Worm (Caenorhabditis elegans) whole organism, L4/young adult: ENCODE data around the gene T20G5.9.
A peak's percentile ranks its signal among the peaks of the same experiment; 100 is the strongest.

Experiments used
- W03F9.2 ChIP-seq: fragments of 150-350 bp; optimal IDR thresholded peaks from 2 replicates; lab custom pipeline; 2014; ENCODE audit warnings: missing biosample characterization, missing genetic modification characterization
- dao-5 ChIP-seq: sonication (generic microtip); optimal IDR thresholded peaks from 2 replicates; lab custom pipeline; 2016; ENCODE audit warnings: missing genotype, missing genetic modification characterization, moderate library complexity, missing compliant biosample characterization
- him-1 ChIP-seq: sonication (generic microtip); optimal IDR thresholded peaks from 2 replicates; lab custom pipeline; 2016; ENCODE audit warnings: missing genotype, missing genetic modification reagents, missing genetic modification characterization, missing compliant biosample characterization

The T20G5.9 gene

DNA sequence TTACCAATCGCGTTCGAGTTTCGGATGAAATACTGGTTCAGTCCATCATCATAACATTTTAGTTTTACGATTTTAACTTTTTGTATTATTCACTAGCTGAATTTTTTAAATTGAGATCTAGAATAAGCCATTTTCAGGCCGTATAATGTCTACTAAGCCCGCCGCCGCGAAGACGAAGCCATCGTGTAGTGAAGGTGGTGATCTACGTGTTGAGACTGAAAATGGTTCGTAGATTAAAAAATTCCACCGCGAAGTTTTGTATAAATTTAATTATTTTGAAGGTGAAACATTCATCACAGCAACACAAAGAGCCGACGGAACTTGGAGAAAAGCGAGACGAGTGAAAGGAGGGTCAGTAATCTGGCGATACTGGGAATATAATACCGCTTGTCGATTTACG is at the start of gene T20G5.9:
T20G5.9 (plus strand) TSS at position 138 of the 400 bp plus-strand sequence.
- TF ChIP-seq W03F9.2 (tag; lab: Kevin White, UChicago) (no peak), dao-5 (no peak), him-1 (tag; lab: Kevin White, UChicago) (no peak)

DNA sequence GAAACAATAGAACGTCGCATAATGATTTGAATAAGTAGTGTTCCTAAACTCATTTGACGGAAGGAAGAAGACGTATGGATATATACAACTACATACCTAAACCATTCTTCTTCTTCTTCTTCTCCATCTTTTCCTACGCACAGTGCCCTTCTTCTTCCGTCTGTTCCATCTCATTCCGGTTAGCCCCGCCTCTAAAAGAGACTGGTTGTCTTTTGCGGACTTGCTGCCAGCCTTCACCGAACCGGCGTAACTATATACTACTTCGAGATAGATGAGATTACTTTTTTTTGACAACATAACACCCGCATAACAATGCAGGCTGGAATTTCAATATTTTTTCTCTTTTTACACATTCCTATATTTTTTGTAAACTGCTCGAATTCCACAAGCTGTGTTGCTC is 49.3 kb upstream of the T20G5.9 start, which contains the start of the genes K08E5.5 and mua-3:
K08E5.5 (minus strand) TSS at position 101 of the 400 bp plus-strand sequence.
mua-3 (plus strand) TSS at position 313 of the 400 bp plus-strand sequence.
- TF ChIP-seq dao-5 (no peak), him-1 (tag; lab: Kevin White, UChicago) (no peak), W03F9.2 (tag; lab: Kevin White, UChicago) (no peak)

DNA sequence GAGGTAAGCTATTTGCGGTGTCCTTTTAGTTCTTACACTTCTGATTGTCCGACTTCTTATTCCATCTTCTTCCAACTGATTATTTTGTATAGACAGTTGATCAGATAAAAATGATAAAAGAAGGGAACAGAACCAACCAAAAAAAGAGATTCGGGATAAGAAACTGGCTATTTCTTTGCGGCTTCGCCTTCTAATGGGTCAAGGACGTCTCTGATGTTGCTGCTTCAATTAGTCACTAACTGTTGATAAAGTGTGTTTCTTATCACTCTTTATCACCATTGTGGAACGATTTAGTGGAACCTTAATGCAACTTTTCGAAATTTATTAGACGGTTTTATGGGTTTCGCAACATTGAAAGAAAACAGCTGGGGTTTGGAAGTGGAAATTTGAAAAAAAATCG is 39.4 kb upstream of the T20G5.9 start:
- TF ChIP-seq dao-5 (no peak), him-1 (tag; lab: Kevin White, UChicago) (no peak), W03F9.2 (tag; lab: Kevin White, UChicago) (no peak)

DNA sequence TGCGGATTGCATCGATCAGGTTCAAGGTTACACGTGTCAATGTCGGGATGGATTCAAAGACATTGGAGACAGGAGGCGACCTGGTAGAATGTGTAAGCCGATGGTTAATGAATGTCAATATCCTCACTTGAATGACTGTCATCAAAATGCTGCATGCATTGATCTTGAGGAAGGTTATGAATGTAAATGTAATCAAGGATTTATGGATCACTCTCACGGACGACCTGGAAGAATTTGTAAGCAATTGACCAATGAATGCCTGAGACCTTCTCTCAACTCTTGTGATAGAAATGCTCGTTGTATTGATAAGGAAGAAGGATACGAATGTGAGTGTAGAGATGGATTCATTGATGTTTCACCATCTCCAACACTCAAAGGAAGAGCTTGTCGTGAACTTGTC is 31.6 kb upstream of the T20G5.9 start:
- no peak for TF ChIP-seq him-1 (tag; lab: Kevin White, UChicago)
- no peak for TF ChIP-seq W03F9.2 (tag; lab: Kevin White, UChicago)
- no peak for TF ChIP-seq dao-5

DNA sequence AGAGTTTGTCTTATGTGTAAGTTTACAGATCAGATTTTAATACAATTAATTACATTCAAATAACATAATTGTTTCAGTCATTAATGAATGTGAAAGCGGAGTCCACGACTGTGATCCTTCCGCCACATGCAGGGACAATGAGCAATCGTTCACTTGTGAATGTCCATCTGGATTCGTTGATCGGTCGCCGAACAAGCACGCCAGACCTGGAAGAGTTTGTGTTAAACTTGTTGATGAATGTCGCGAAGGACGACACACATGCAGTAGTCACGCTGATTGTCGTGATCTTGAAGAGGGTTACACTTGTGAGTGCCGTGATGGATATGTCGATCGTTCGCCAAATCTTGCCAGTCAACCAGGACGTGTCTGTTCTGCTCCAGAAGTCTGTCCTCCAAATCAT is 31.1 kb upstream of the T20G5.9 start:
- TF ChIP-seq W03F9.2 (tag; lab: Kevin White, UChicago) (no peak), him-1 (tag; lab: Kevin White, UChicago) (no peak), dao-5 (no peak)

DNA sequence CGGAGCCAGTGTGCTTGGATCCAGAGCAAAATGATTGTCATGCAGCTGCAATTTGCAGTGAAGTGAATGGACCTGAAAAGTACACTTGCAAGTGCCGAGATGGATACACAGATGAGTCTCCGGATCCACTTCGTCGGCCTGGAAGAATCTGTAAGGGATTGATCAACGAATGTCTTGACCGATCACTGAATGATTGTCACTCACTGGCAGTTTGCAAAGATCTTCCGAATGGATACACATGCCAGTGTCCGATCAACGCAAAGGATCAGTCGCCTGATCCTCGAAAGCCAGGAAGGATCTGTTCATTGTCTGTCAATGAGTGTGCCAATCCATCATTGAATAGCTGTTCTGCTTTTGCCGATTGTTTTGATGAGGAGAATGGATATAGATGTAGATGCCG is 30.2 kb upstream of the T20G5.9 start:
- TF ChIP-seq dao-5 (no peak), him-1 (tag; lab: Kevin White, UChicago) (no peak), W03F9.2 (tag; lab: Kevin White, UChicago) (no peak)

DNA sequence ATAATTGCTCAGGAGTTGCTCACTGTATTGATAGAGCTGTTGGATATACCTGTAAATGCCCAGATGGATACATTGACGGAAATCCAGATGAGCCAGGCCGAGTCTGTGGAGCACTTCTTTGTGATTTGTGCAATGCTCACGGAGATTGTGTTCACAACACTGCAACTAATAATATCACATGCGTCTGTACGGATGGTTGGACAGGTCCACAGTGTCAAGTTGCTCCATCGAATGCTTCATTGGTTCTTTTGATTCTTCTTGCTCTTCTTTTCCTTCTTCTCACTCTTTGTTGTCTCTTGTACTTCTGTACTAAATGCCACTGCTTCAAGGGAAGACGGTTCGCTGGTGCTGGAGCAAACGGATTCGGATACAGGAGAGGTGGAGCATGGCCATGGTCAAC is 27.8 kb upstream of the T20G5.9 start:
- TF ChIP-seq dao-5: no peak

DNA sequence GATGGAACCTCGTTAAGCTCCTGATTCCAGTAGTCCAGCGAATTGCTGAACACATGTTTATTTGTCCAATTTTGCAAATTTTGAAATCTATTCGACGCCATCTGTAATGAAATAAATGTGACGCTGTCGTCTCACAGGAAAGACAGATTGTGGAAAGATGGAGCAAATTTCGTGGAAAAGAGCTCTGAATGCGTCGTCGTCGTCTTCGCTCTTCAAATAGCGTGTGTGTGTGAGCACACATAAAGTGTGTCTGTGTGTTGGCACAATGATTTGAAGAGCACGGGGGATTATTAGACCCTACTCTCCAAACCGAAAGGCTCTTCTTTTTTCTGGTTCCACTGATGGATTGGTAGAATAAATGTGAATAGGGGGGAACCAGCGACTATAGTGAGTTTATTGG is 23.5 kb upstream of the T20G5.9 start, which contains the start of gene unc-47:
unc-47 (minus strand) TSS at position 101 of the 400 bp plus-strand sequence.
- TF ChIP-seq him-1 (tag; lab: Kevin White, UChicago): no peak
- no peak for TF ChIP-seq W03F9.2 (tag; lab: Kevin White, UChicago)
- TF ChIP-seq dao-5: no peak

DNA sequence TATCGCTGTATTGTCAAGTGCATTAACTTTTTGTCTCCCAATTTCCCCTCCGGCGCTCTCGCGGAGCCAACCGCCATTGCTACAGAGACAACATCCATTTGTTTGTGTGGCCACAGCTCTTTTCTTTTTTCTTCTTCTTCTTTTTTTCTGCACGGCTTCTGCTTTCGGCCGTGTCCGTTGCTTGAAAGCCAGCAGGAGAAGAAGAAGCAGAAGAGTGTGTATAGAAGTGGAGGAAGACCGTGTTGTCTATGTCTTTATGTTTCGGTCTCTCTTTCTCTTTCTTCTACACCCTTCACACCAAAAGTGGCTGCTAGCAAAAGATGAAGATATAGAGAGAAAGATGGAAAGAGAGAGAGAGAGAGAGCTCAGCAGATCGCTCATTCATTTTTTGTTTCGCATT is 21.8 kb upstream of the T20G5.9 start:
- TF ChIP-seq W03F9.2 (tag; lab: Kevin White, UChicago) (no peak), him-1 (tag; lab: Kevin White, UChicago) (peak; percentile 28)

DNA sequence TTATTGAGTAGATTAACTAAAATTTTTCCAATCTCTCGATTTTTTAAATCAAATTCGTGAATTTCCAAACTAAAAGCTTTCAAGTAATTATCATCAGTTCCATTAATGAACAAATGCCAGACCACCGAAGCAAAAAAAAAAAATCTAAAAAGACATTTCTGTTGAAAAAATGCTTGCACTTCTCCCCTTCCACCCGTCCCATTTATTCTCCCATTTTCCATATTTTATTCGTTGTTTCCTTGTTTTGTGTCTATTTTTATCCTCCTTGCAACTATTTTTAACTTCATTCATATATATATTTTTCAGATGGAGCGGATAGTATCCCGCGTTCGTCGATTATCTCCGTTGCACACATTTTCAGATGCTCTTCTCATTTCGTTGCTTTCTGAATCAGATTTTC is 20.7 kb upstream of the T20G5.9 start, which contains the start of gene epac-1:
epac-1 (plus strand) TSS at position 301 of the 400 bp plus-strand sequence.
- no peak for TF ChIP-seq him-1 (tag; lab: Kevin White, UChicago)
- TF ChIP-seq W03F9.2 (tag; lab: Kevin White, UChicago): no peak
- no peak for TF ChIP-seq dao-5

DNA sequence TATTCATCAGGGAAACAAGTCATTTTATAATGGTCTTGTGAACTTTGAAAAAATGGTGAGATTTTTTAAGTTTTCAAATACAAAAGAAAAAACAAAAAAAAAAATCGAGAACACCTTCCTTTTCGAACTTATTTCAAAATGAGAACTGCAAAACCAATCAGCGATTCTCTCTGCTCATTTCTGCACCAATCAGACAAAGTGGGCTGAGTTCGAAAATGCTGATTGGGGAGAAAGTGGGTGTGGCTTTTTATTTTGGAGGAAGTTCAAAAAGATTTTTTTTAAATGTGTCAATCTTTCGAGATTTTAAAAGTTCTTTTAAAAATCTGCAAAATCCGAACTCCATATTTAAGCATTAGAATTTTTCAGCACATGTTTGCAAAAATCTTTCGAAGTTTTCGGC is 15.1 kb upstream of the T20G5.9 start:
- TF ChIP-seq W03F9.2 (tag; lab: Kevin White, UChicago): no peak
- no peak for TF ChIP-seq him-1 (tag; lab: Kevin White, UChicago)
- no peak for TF ChIP-seq dao-5

DNA sequence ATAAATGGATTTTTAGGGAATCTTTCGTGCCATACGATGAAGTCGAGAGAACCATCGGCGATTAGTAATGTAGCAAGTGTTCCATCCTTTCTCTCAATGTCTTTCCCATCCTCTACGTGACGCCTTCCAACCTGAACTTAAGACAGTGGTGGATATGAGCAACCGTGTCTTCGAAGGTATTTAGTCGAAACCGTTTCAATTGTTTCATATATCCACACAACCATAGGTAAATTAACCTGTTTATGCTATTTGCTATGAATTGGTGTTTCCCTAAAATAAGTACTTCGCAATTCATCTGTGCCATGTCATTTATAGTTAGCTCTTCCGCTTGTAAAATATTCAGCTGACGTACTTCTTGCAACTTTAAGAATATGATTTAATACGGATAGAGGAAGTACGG is 13.7 kb upstream of the T20G5.9 start:
- no peak for TF ChIP-seq W03F9.2 (tag; lab: Kevin White, UChicago)
- no peak for TF ChIP-seq him-1 (tag; lab: Kevin White, UChicago)
- TF ChIP-seq dao-5: no peak

DNA sequence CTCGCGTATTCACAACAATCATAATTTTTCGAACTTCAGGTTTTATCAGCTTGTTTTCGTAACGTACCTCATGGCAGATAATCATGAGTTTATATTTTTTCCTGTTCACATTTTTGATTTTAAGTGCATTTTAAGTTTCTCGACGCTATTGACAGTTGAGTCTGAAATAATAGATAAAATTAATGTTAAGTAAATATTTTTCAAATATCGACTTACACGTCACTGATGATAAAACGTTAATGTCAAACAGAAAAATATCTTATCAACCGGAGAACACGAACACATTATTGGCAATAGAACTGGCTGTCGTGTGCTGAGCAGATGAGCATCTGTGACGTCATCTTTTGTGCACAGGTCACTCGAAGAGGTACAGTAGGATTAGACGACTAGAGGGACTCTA is 12.8 kb upstream of the T20G5.9 start:
- TF ChIP-seq dao-5: no peak
- TF ChIP-seq W03F9.2 (tag; lab: Kevin White, UChicago): no peak
- no peak for TF ChIP-seq him-1 (tag; lab: Kevin White, UChicago)

DNA sequence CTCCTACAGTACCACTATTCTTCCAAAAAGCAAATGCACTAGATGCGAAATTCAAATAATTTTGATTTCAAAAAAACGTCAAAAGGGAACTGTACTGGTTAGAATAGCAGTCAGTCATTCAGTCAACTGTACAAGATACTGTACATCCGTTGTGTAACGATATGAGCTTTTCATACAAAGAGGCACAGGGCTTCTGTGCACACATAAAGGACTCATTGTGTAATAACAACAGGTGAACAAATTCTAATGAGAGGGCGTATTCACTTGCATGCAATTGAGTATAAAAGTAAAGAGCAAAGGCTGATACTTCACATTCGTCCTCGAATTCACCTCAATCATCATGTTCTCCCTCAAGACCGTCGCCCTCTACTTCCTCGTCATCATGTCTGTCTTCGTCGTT is 12.2 kb upstream of the T20G5.9 start, which contains the start of gene dod-6:
dod-6 (plus strand) TSS at position 301 of the 400 bp plus-strand sequence.
- TF ChIP-seq him-1 (tag; lab: Kevin White, UChicago): no peak
- no peak for TF ChIP-seq dao-5
- no peak for TF ChIP-seq W03F9.2 (tag; lab: Kevin White, UChicago)

DNA sequence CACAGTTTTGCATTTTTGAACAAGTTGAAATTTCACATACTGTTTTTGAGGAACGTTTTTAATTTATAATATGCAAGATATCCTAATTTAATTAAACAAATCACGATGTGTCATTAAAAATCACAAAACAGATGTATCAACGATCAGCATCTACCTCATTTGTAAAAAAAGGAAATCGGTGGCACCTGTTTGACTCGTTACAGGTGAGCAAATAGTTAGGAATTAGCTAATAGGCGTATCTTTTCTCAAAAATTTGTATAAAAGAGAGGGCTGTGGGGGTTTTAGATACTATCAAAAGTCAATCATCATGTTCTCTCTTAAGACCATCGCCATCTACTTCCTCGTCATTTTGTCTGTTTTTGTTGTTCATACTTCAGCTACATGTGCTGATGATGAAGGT is 10.6 kb upstream of the T20G5.9 start, which contains the start of gene T20G5.8:
T20G5.8 (plus strand) TSS at position 301 of the 400 bp plus-strand sequence.
- TF ChIP-seq him-1 (tag; lab: Kevin White, UChicago) (no peak), dao-5 (no peak), W03F9.2 (tag; lab: Kevin White, UChicago) (no peak)
